Worm (Caenorhabditis elegans) whole organism, L4 larva: ENCODE measurements around the gene grl-20.

Source experiments
- F26F4.8 ChIP-seq: fragments of 200-800 bp; sonication (Bioruptor generic); conservative IDR thresholded peaks from 2 replicates; pipeline ENCODE4 v1.3.6; 2022; ENCODE audit warnings: missing genetic modification characterization, missing compliant biosample characterization
- F49E8.2 ChIP-seq: sonication (generic microtip); optimal IDR thresholded peaks from 2 replicates; lab custom pipeline; 2016; ENCODE audit warnings: missing compliant biosample characterization, mild to moderate bottlenecking, missing genetic modification characterization, borderline replicate concordance
- T26A8.4 ChIP-seq: fragments of 200-800 bp; sonication (Bioruptor generic); IDR thresholded peaks from 2 replicates; pipeline ENCODE4 v1.3.6; 2022; ENCODE audit warnings: missing genetic modification characterization, missing compliant biosample characterization
- Y5F2A.4 ChIP-seq: fragments of 200-800 bp; sonication (Bioruptor generic); optimal IDR thresholded peaks from 2 replicates; lab custom pipeline; 2018; ENCODE audit warnings: mild to moderate bottlenecking, missing genetic modification characterization, missing compliant biosample characterization
- Y75B8A.6 ChIP-seq: fragments of 200-800 bp; sonication (Bioruptor generic); IDR thresholded peaks from 2 replicates; pipeline ENCODE4 v1.3.6; 2022; ENCODE audit warnings: missing genetic modification reagents, missing genetic modification characterization, missing compliant biosample characterization
- ZK337.2 ChIP-seq: fragments of 200-800 bp; sonication (Bioruptor generic); IDR thresholded peaks from 2 replicates; pipeline ENCODE4 v1.3.6; 2022; ENCODE audit warnings: missing genetic modification reagents, missing genetic modification characterization, missing compliant biosample characterization
- aly-2 ChIP-seq: sonication (generic microtip); optimal IDR thresholded peaks from 2 replicates; lab custom pipeline; 2018; ENCODE audit warnings: missing biosample characterization, missing genetic modification characterization
- ama-1 ChIP-seq: fragments of 150-350 bp; optimal IDR thresholded peaks from 2 replicates; lab custom pipeline; 2014; ENCODE audit warnings: inconsistent platforms, mixed read lengths
- ceh-20 ChIP-seq: fragments of 200-800 bp; sonication (Bioruptor generic); IDR thresholded peaks from 2 replicates; pipeline ENCODE4 v1.3.6; 2022; ENCODE audit warnings: missing genetic modification reagents, missing genetic modification characterization, missing compliant biosample characterization
- ceh-44 ChIP-seq: fragments of 200-800 bp; sonication (Bioruptor generic); IDR thresholded peaks from 2 replicates; pipeline ENCODE4 v1.3.6; 2022; ENCODE audit warnings: missing genetic modification reagents, missing genetic modification characterization, missing compliant biosample characterization
- ces-1 ChIP-seq: fragments of 150-350 bp; sonication (generic microtip); optimal IDR thresholded peaks from 4 replicates; lab custom pipeline; 2014; ENCODE audit warnings: missing biosample characterization, missing genetic modification reagents, missing genetic modification characterization
- daf-16 ChIP-seq, 3 experiments: sonication (generic microtip); optimal IDR thresholded peaks; 2 replicates each; lab custom pipeline; 2016 to 2017; ENCODE audit warnings: missing genetic modification characterization in 3 of 3, missing genetic modification reagents in 3 of 3, mild to moderate bottlenecking in 2 of 3, missing compliant biosample characterization in 2 of 3, missing biosample characterization in 1 of 3, moderate library complexity in 1 of 3
- daf-19 ChIP-seq: fragments of 200-800 bp; sonication (Bioruptor generic); conservative IDR thresholded peaks from 2 replicates; pipeline ENCODE4 v1.3.6; 2022; ENCODE audit warnings: missing genetic modification characterization, missing compliant biosample characterization
- dmd-8 ChIP-seq: fragments of 200-800 bp; sonication (Bioruptor generic); IDR thresholded peaks from 2 replicates; pipeline ENCODE4 v1.3.6; 2022; ENCODE audit warnings: missing genetic modification characterization, missing compliant biosample characterization
- dmd-9 ChIP-seq: fragments of 200-800 bp; sonication (Bioruptor generic); IDR thresholded peaks from 2 replicates; pipeline ENCODE4 v1.3.6; 2022; ENCODE audit warnings: missing genetic modification reagents, missing genetic modification characterization, missing compliant biosample characterization
- duxl-1 ChIP-seq: sonication (generic microtip); optimal IDR thresholded peaks from 2 replicates; lab custom pipeline; 2016; ENCODE audit warnings: mild to moderate bottlenecking, missing genetic modification characterization, moderate library complexity, missing compliant biosample characterization; ENCODE audit not compliant: poor library complexity
- dve-1 ChIP-seq: sonication (generic microtip); optimal IDR thresholded peaks from 2 replicates; lab custom pipeline; 2017; ENCODE audit warnings: antibody characterized with exemption, mild to moderate bottlenecking, missing genetic modification characterization, missing compliant biosample characterization; ENCODE audit not compliant: insufficient read depth
- egl-27 ChIP-seq: sonication (generic microtip); optimal IDR thresholded peaks from 3 replicates; lab custom pipeline; 2017; ENCODE audit warnings: missing biosample characterization, missing genetic modification reagents, missing genetic modification characterization
- fkh-10 ChIP-seq: fragments of 150-350 bp; optimal IDR thresholded peaks from 2 replicates; lab custom pipeline; 2014; ENCODE audit warnings: missing biosample characterization, missing genetic modification reagents, missing genetic modification characterization
- fos-1 ChIP-seq: fragments of 150-350 bp; optimal IDR thresholded peaks from 2 replicates; lab custom pipeline; 2014; ENCODE audit warnings: missing biosample characterization, missing genetic modification characterization
- gei-8 ChIP-seq: fragments of 200-800 bp; sonication (Bioruptor generic); optimal IDR thresholded peaks from 2 replicates; lab custom pipeline; 2018; ENCODE audit warnings: mild to moderate bottlenecking, missing genetic modification characterization, missing compliant biosample characterization
- hif-1 ChIP-seq, 2 experiments: sonication (generic microtip); optimal IDR thresholded peaks; 2 replicates each; lab custom pipeline; 2016 to 2017; ENCODE audit warnings: missing compliant biosample characterization in 2 of 2, missing genetic modification characterization in 2 of 2, missing genetic modification reagents in 2 of 2, missing genotype in 2 of 2, mild to moderate bottlenecking in 1 of 2
- hlh-11 ChIP-seq: fragments of 200-800 bp; sonication (Bioruptor generic); optimal IDR thresholded peaks from 2 replicates; lab custom pipeline; 2018; ENCODE audit warnings: mild to moderate bottlenecking, missing genetic modification characterization, missing compliant biosample characterization
- hmg-1.1 ChIP-seq: fragments of 200-800 bp; sonication (Bioruptor generic); IDR thresholded peaks from 2 replicates; pipeline ENCODE4 v1.3.6; 2022; ENCODE audit warnings: missing genetic modification reagents, missing genetic modification characterization, missing compliant biosample characterization
- lim-7 ChIP-seq: fragments of 200-800 bp; sonication (Bioruptor generic); IDR thresholded peaks from 2 replicates; pipeline ENCODE4 v1.3.6; 2022; ENCODE audit warnings: missing genetic modification characterization, missing compliant biosample characterization
- lin-13 ChIP-seq: fragments of 150-350 bp; optimal IDR thresholded peaks from 2 replicates; lab custom pipeline; 2014; ENCODE audit warnings: missing biosample characterization, missing genetic modification reagents, missing genetic modification characterization
- lin-15B ChIP-seq: fragments of 150-350 bp; sonication (generic microtip); optimal IDR thresholded peaks from 3 replicates; lab custom pipeline; 2014; ENCODE audit warnings: missing biosample characterization, missing genetic modification characterization
- lir-3 ChIP-seq: sonication (generic microtip); optimal IDR thresholded peaks from 2 replicates; lab custom pipeline; 2016; ENCODE audit warnings: mild to moderate bottlenecking, missing genetic modification characterization, missing compliant biosample characterization
- lsy-2 ChIP-seq, 2 experiments: fragments of 150-350 bp in 1 of 2; sonication (generic microtip) in 1 of 2; optimal IDR thresholded peaks; 2 replicates each; lab custom pipeline; 2014 to 2017; ENCODE audit warnings: missing biosample characterization in 2 of 2, missing genetic modification characterization in 2 of 2
- madf-5 ChIP-seq, 2 experiments: fragments of 200-800 bp; sonication (Bioruptor generic); IDR thresholded peaks; 2 replicates each; pipeline ENCODE4 v1.3.6; 2022; ENCODE audit warnings: missing compliant biosample characterization in 2 of 2, missing genetic modification characterization in 2 of 2
- madf-9 ChIP-seq: fragments of 200-800 bp; sonication (Bioruptor generic); conservative IDR thresholded peaks from 2 replicates; pipeline ENCODE4 v1.3.6; 2022; ENCODE audit warnings: missing genetic modification reagents, missing genetic modification characterization, missing compliant biosample characterization
- mdl-1 ChIP-seq, 2 experiments: fragments of 150-350 bp in 1 of 2; sonication (generic microtip) in 1 of 2; optimal IDR thresholded peaks; 2 replicates each; lab custom pipeline; 2014 to 2017; ENCODE audit warnings: missing biosample characterization in 2 of 2, missing genetic modification characterization in 2 of 2
- mep-1 ChIP-seq: fragments of 150-350 bp; sonication (generic microtip); optimal IDR thresholded peaks from 3 replicates; lab custom pipeline; 2014; ENCODE audit warnings: missing biosample characterization, missing genetic modification characterization
- mes-2 ChIP-seq: sonication (generic microtip); optimal IDR thresholded peaks from 2 replicates; lab custom pipeline; 2016; ENCODE audit warnings: missing genotype, mild to moderate bottlenecking, missing genetic modification characterization, missing compliant biosample characterization; ENCODE audit not compliant: poor library complexity, severe bottlenecking
- mxl-2 ChIP-seq: fragments of 200-800 bp; sonication (Bioruptor generic); conservative IDR thresholded peaks from 2 replicates; pipeline ENCODE4 v1.3.6; 2022; ENCODE audit warnings: missing genetic modification reagents, missing genetic modification characterization, missing compliant biosample characterization
- nhr-237 ChIP-seq: sonication (generic microtip); optimal IDR thresholded peaks from 2 replicates; lab custom pipeline; 2017; ENCODE audit warnings: missing biosample characterization, missing genetic modification characterization
- nhr-42 ChIP-seq: fragments of 200-800 bp; sonication (Bioruptor generic); IDR thresholded peaks from 2 replicates; pipeline ENCODE4 v1.3.6; 2022; ENCODE audit warnings: missing genetic modification characterization, missing compliant biosample characterization
- pha-4 ChIP-seq, 2 experiments: fragments of 150-350 bp in 1 of 2; fragments of 200-800 bp in 1 of 2; sonication (Bioruptor generic) in 1 of 2; IDR thresholded peaks in 1 of 2; optimal IDR thresholded peaks in 1 of 2; 2 replicates each; pipeline versions ENCODE4 v1.3.6 to Lab custom; 2014 to 2022; ENCODE audit warnings: missing genetic modification characterization in 2 of 2, missing genetic modification reagents in 2 of 2, missing biosample characterization in 1 of 2, missing compliant biosample characterization in 1 of 2
- php-3 ChIP-seq: fragments of 200-800 bp; sonication (Bioruptor generic); IDR thresholded peaks from 2 replicates; pipeline ENCODE4 v1.3.6; 2022; ENCODE audit warnings: missing genetic modification reagents, missing genetic modification characterization, missing compliant biosample characterization
- pqm-1 ChIP-seq: sonication (generic microtip); optimal IDR thresholded peaks from 2 replicates; lab custom pipeline; 2017; ENCODE audit warnings: missing biosample characterization, missing genetic modification characterization
- rbr-2 ChIP-seq: sonication (generic microtip); optimal IDR thresholded peaks from 2 replicates; lab custom pipeline; 2016; ENCODE audit warnings: missing genotype, missing genetic modification characterization, missing compliant biosample characterization
- saeg-2 ChIP-seq: fragments of 200-800 bp; sonication (Bioruptor generic); IDR thresholded peaks from 2 replicates; pipeline ENCODE4 v1.3.6; 2022; ENCODE audit warnings: missing genetic modification reagents, missing genetic modification characterization, missing compliant biosample characterization
- snpc-4 ChIP-seq: fragments of 150-350 bp; optimal IDR thresholded peaks from 2 replicates; lab custom pipeline; 2014; ENCODE audit warnings: missing biosample characterization, missing genetic modification characterization
- spr-3 ChIP-seq: fragments of 200-800 bp; sonication (Bioruptor generic); optimal IDR thresholded peaks from 2 replicates; lab custom pipeline; 2018; ENCODE audit warnings: mild to moderate bottlenecking, missing genetic modification characterization, missing compliant biosample characterization
- unc-62 ChIP-seq, 3 experiments: fragments of 150-350 bp in 1 of 3; sonication (generic microtip); optimal IDR thresholded peaks in 2 of 3; peaks in 1 of 3; 1 replicate in 1 of 3; 2 replicates in 2 of 3; lab custom pipeline; 2014 to 2017; ENCODE audit warnings: missing biosample characterization in 3 of 3, missing genetic modification characterization in 3 of 3, missing genetic modification reagents in 3 of 3, missing genotype in 1 of 3
- zag-1 ChIP-seq: fragments of 150-350 bp; optimal IDR thresholded peaks from 2 replicates; lab custom pipeline; 2014; ENCODE audit warnings: missing biosample characterization, missing genetic modification characterization
- zfp-3 ChIP-seq: fragments of 200-800 bp; sonication (Bioruptor generic); conservative IDR thresholded peaks from 2 replicates; pipeline ENCODE4 v1.3.6; 2022; ENCODE audit warnings: missing genetic modification reagents, missing genetic modification characterization, missing compliant biosample characterization
- zip-2 ChIP-seq: fragments of 150-350 bp; optimal IDR thresholded peaks from 2 replicates; lab custom pipeline; 2014; ENCODE audit warnings: missing biosample characterization, missing genetic modification characterization

Gene grl-20

DNA sequence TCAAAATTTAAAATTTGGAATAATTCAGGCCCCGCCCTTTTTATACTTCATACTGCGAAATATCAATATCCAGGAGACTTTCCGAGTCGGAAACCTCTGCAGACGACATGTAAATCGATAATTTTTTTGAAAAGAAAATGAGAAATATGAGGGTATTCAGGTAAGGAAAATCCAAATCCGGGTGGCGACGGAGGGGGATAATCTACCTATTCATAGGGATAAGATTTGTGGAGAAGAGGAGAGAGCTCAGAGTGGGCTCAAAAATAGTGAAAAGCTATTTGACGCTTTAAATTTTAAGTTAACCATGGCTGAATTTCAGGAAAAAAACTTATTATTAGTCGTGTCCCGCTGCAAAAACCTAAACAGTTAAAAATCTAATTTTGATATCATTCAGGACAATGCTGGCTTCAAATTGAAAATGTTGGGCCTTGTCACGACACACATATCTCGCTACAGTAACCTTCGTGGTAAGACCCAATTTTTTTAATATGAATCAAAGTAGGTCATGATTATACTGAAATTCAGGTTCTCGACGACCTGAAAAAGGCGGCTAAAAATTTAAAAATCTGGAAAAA lies 17.3 kb downstream of the grl-20 start, which contains the start of gene che-6 (continued):
- TF ChIP-seq ZK337.2 (GFP tag; lab: Robert Waterston, UW), result no peak
- no peak for TF ChIP-seq ceh-44
- peak in 1 of 2 experiments; percentile 12 for TF ChIP-seq lsy-2 (tag; optimal IDR thresholded peaks at IDR 0.05; lab: Kevin White, UChicago)
- TF ChIP-seq dmd-8 (GFP tag; lab: Robert Waterston, UW), result 0 out of 2 replicates have a peak, but pooled peaks have one; percentile 20
- 0 out of 2 replicates have a peak, but pooled peaks have one; percentile 51 for TF ChIP-seq pha-4 (GFP tag; IDR thresholded peaks at IDR 0.05; lab: Robert Waterston, UW)
- TF ChIP-seq pha-4 (tag; optimal IDR thresholded peaks at IDR 0.05; lab: Kevin White, UChicago), result no peak
- no peak for TF ChIP-seq fkh-10
- TF ChIP-seq F49E8.2 (tag; lab: Kevin White, UChicago), result no peak
- no peak for TF ChIP-seq mxl-2 (GFP tag; lab: Robert Waterston, UW)
- no peak for TF ChIP-seq nhr-42
- TF ChIP-seq hlh-11 (tag; lab: Kevin White, UChicago), result no peak
- TF ChIP-seq unc-62 (GFP tag; optimal IDR thresholded peaks at IDR 0.05 in 1 of 2; lab: Kevin White, UChicago), result no peak
- TF ChIP-seq unc-62 (tag; optimal IDR thresholded peaks at IDR 0.05; lab: Kevin White, UChicago), result no peak
- TF ChIP-seq zfp-3 (GFP tag; lab: Robert Waterston, UW), result peak; percentile 26
- no peak for TF ChIP-seq dmd-9 (GFP tag; lab: Robert Waterston, UW)
- TF ChIP-seq lin-13, result no peak
- TF ChIP-seq hmg-1.1 (GFP tag; lab: Robert Waterston, UW), result no peak
- no peak for TF ChIP-seq mdl-1 (tag; optimal IDR thresholded peaks at IDR 0.05; lab: Kevin White, UChicago)
- 0 out of 2 replicates have a peak, but pooled peaks have one; percentile 29 for TF ChIP-seq T26A8.4
- TF ChIP-seq madf-5 (GFP tag; IDR thresholded peaks at IDR 0.05; lab: Robert Waterston, UW), result no peak
- no peak for TF ChIP-seq hif-1 (tag; optimal IDR thresholded peaks at IDR 0.05; lab: Kevin White, UChicago)
- TF ChIP-seq Y75B8A.6 (GFP tag; lab: Robert Waterston, UW), result 0 out of 2 replicates have a peak, but pooled peaks have one; percentile 44
- TF ChIP-seq fos-1 (tag; lab: Kevin White, UChicago), result no peak
- TF ChIP-seq zag-1 (tag; lab: Kevin White, UChicago), result no peak
- TF ChIP-seq F26F4.8 (GFP tag; lab: Robert Waterston, UW), result no peak
- TF ChIP-seq madf-9, result no peak
- 0 out of 2 replicates have a peak, but pooled peaks have one; percentile 19 for TF ChIP-seq lim-7 (GFP tag; lab: Robert Waterston, UW)
- TF ChIP-seq spr-3 (GFP tag; lab: Kevin White, UChicago), result no peak
- TF ChIP-seq aly-2 (tag; lab: Kevin White, UChicago), result no peak
- TF ChIP-seq rbr-2 (tag; lab: Kevin White, UChicago), result no peak
- TF ChIP-seq nhr-237 (tag; lab: Kevin White, UChicago), result no peak
- no peak for TF ChIP-seq mes-2 (tag; lab: Kevin White, UChicago)
- TF ChIP-seq daf-16 (GFP tag; optimal IDR thresholded peaks at IDR 0.05; lab: Kevin White, UChicago), result no peak
- peak; percentile 22 for TF ChIP-seq daf-16 (tag; optimal IDR thresholded peaks at IDR 0.05; lab: Kevin White, UChicago)
- peak; percentile 31 for TF ChIP-seq mep-1
- TF ChIP-seq ama-1 (lab: Kevin White, UChicago), result no peak
- TF ChIP-seq ces-1 (GFP tag; lab: Kevin White, UChicago), result no peak
- TF ChIP-seq pqm-1, result no peak
- TF ChIP-seq egl-27, result no peak
- TF ChIP-seq lin-15B (tag; lab: Kevin White, UChicago), result no peak
- TF ChIP-seq php-3 (GFP tag; lab: Robert Waterston, UW), result no peak
- TF ChIP-seq dve-1 (tag; lab: Kevin White, UChicago), result peak; percentile 45
- TF ChIP-seq lir-3 (tag; lab: Kevin White, UChicago), result no peak
- TF ChIP-seq duxl-1, result no peak
- no peak for TF ChIP-seq Y5F2A.4
- TF ChIP-seq zip-2 (tag; lab: Kevin White, UChicago), result no peak
- TF ChIP-seq snpc-4 (tag; lab: Kevin White, UChicago), result no peak
- no peak for TF ChIP-seq daf-19 (GFP tag; lab: Robert Waterston, UW)
- no peak for TF ChIP-seq ceh-20
- TF ChIP-seq saeg-2 (GFP tag; lab: Robert Waterston, UW), result peak; percentile 60; the same call in 1 of the 2 replicates
- TF ChIP-seq gei-8 (GFP tag; lab: Kevin White, UChicago), result no peak
